Worm (Caenorhabditis elegans): Measurements from ENCODE around the gene pals-20.

ce11 chrIII:1349313-1349712 is 38.8 kb downstream of the pals-20 start, which contains the start of gene fbxa-25:
- no peak for TF ChIP-seq nhr-237 (tag; optimal IDR thresholded peaks at IDR 0.05)
- no peak for TF ChIP-seq nhr-28 (tag; optimal IDR thresholded peaks at IDR 0.05)
- TF ChIP-seq pha-4 (tag; optimal IDR thresholded peaks at IDR 0.05), result no peak
- no peak for TF ChIP-seq zag-1 (tag; optimal IDR thresholded peaks at IDR 0.05)
- no peak for TF ChIP-seq ceh-16 (tag; optimal IDR thresholded peaks at IDR 0.05)
- TF ChIP-seq nhr-76 (tag; optimal IDR thresholded peaks at IDR 0.05), result no peak
- no peak for TF ChIP-seq skn-1 (tag; optimal IDR thresholded peaks at IDR 0.05)
- TF ChIP-seq ceh-9 (tag; optimal IDR thresholded peaks at IDR 0.05), result no peak
- no peak for TF ChIP-seq ztf-4 (tag; optimal IDR thresholded peaks at IDR 0.05)
